Fruit fly (Drosophila melanogaster) whole organism, embryonic: ENCODE results near the gene CG2021.

Source experiments
- ATbp ChIP-seq: fragments of 200-800 bp; sonication (Bioruptor generic); optimal IDR thresholded peaks from 2 replicates; lab custom pipeline; 2017; ENCODE audit warnings: missing biosample characterization, mild to moderate bottlenecking, missing genetic modification characterization, missing genetic modification reagents
- Atf6 ChIP-seq: fragments of 200-800 bp; sonication (Bioruptor generic); IDR thresholded peaks from 2 replicates; pipeline ENCODE4 v1.3.6; 2022; ENCODE audit warnings: missing biosample characterization, missing genetic modification characterization
- CG10543 ChIP-seq: fragments of 200-800 bp; sonication (Bioruptor generic); optimal IDR thresholded peaks from 3 replicates; lab custom pipeline; 2017; ENCODE audit warnings: missing biosample characterization, mild to moderate bottlenecking, missing genetic modification characterization, moderate library complexity
- CG11696 ChIP-seq: fragments of 200-800 bp; sonication (Bioruptor generic); IDR thresholded peaks from 2 replicates; pipeline ENCODE4 v1.3.6; 2022; ENCODE audit warnings: missing biosample characterization, missing genetic modification characterization
- CG1233 ChIP-seq: fragments of 200-800 bp; sonication (Bioruptor generic); optimal IDR thresholded peaks from 4 replicates; lab custom pipeline; 2018; ENCODE audit warnings: missing biosample characterization, mild to moderate bottlenecking, missing genetic modification characterization
- CG12744 ChIP-seq: fragments of 200-800 bp; sonication (Bioruptor generic); optimal IDR thresholded peaks from 2 replicates; lab custom pipeline; 2016; ENCODE audit warnings: missing biosample characterization, missing genetic modification characterization
- CG13624 ChIP-seq: fragments of 200-800 bp; sonication (Bioruptor generic); optimal IDR thresholded peaks from 2 replicates; lab custom pipeline; 2016; ENCODE audit warnings: missing biosample characterization, missing genetic modification characterization
- CG15601 ChIP-seq: fragments of 200-800 bp; sonication (Bioruptor generic); optimal IDR thresholded peaks from 3 replicates; lab custom pipeline; 2019; ENCODE audit warnings: missing biosample characterization, mild to moderate bottlenecking, missing genetic modification characterization, moderate library complexity
- CG16863 ChIP-seq: fragments of 200-800 bp; sonication (Bioruptor generic); optimal IDR thresholded peaks from 3 replicates; lab custom pipeline; 2016; ENCODE audit warnings: missing biosample characterization, missing genetic modification characterization
- CG17186 ChIP-seq: fragments of 200-800 bp; sonication (Bioruptor generic); optimal IDR thresholded peaks from 3 replicates; lab custom pipeline; 2017; ENCODE audit warnings: missing biosample characterization, missing genetic modification reagents, missing genetic modification characterization
- CG2889 ChIP-seq: fragments of 200-800 bp; sonication (Bioruptor generic); IDR thresholded peaks from 3 replicates; pipeline ENCODE4 v1.3.6; 2022; ENCODE audit warnings: missing biosample characterization, missing genetic modification characterization
- CG32767 ChIP-seq: fragments of 200-800 bp; sonication (Bioruptor generic); IDR thresholded peaks from 2 replicates; pipeline ENCODE4 v1.3.6; 2022; ENCODE audit warnings: missing biosample characterization, missing genetic modification characterization
- CG3847 ChIP-seq: fragments of 200-800 bp; sonication (Bioruptor generic); IDR thresholded peaks from 2 replicates; pipeline ENCODE4 v1.3.6; 2022; ENCODE audit warnings: missing biosample characterization, missing genetic modification characterization
- CG4404 ChIP-seq: fragments of 200-800 bp; sonication (Bioruptor generic); IDR thresholded peaks from 2 replicates; pipeline ENCODE4 v1.3.6; 2022; ENCODE audit warnings: missing biosample characterization, missing genetic modification characterization
- CG5245 ChIP-seq: fragments of 200-800 bp; sonication (Bioruptor generic); optimal IDR thresholded peaks from 3 replicates; lab custom pipeline; 2016; ENCODE audit warnings: missing biosample characterization, missing genetic modification characterization
- CG6854 ChIP-seq: fragments of 200-800 bp; sonication (Bioruptor generic); optimal IDR thresholded peaks from 3 replicates; lab custom pipeline; 2017; ENCODE audit warnings: missing biosample characterization, mild to moderate bottlenecking, missing genetic modification characterization
- CG7372 ChIP-seq: fragments of 200-800 bp; sonication (Bioruptor generic); IDR thresholded peaks from 2 replicates; pipeline ENCODE4 v1.3.6; 2022; ENCODE audit warnings: missing biosample characterization, missing genetic modification characterization
- CG7928 ChIP-seq: fragments of 200-800 bp; sonication (Bioruptor generic); optimal IDR thresholded peaks from 2 replicates; lab custom pipeline; 2017; ENCODE audit warnings: missing biosample characterization, mild to moderate bottlenecking, missing genetic modification characterization
- CG8089 ChIP-seq: fragments of 200-800 bp; sonication (Bioruptor generic); optimal IDR thresholded peaks from 3 replicates; lab custom pipeline; 2016; ENCODE audit warnings: missing biosample characterization, missing genetic modification characterization
- CG9609 ChIP-seq: fragments of 200-800 bp; sonication (Bioruptor generic); optimal IDR thresholded peaks from 3 replicates; lab custom pipeline; 2016; ENCODE audit warnings: missing biosample characterization, missing genetic modification characterization
- CG9727 ChIP-seq: fragments of 200-800 bp; sonication (Bioruptor generic); optimal IDR thresholded peaks from 3 replicates; lab custom pipeline; 2017; ENCODE audit warnings: missing biosample characterization, mild to moderate bottlenecking, missing genetic modification characterization
- CG9817 ChIP-seq: fragments of 200-800 bp; sonication (Bioruptor generic); optimal IDR thresholded peaks from 2 replicates; lab custom pipeline; 2018; ENCODE audit warnings: missing biosample characterization, mild to moderate bottlenecking, missing genetic modification characterization, moderate library complexity
- D19B ChIP-seq: fragments of 200-800 bp; sonication (Bioruptor generic); optimal IDR thresholded peaks from 2 replicates; lab custom pipeline; 2017; ENCODE audit warnings: missing biosample characterization, mild to moderate bottlenecking, missing genetic modification characterization
- Dp ChIP-seq: fragments of 200-800 bp; sonication (Bioruptor generic); optimal IDR thresholded peaks from 2 replicates; lab custom pipeline; 2018; ENCODE audit warnings: missing biosample characterization, mild to moderate bottlenecking, missing genetic modification characterization, moderate library complexity
- E2f1 ChIP-seq: fragments of 200-800 bp; sonication (Bioruptor generic); IDR thresholded peaks from 2 replicates; pipeline ENCODE4 v1.3.6; 2022; ENCODE audit warnings: missing biosample characterization, missing genetic modification characterization
- Hr51 ChIP-seq, 2 experiments: fragments of 200-800 bp; sonication (Bioruptor generic); optimal IDR thresholded peaks; 2 replicates in 1 of 2; 3 replicates in 1 of 2; lab custom pipeline; 2016 to 2018; ENCODE audit warnings: missing biosample characterization in 2 of 2, missing genetic modification characterization in 2 of 2, mild to moderate bottlenecking in 1 of 2, moderate library complexity in 1 of 2
- Mrtf ChIP-seq: fragments of 200-800 bp; sonication (Bioruptor generic); IDR thresholded peaks from 3 replicates; pipeline ENCODE4 v1.3.6; 2022; ENCODE audit warnings: missing biosample characterization, missing genetic modification characterization
- NFAT ChIP-seq: fragments of 200-800 bp; sonication (Bioruptor generic); IDR thresholded peaks from 2 replicates; pipeline ENCODE4 v1.3.6; 2022; ENCODE audit warnings: missing biosample characterization, missing genetic modification characterization
- NK7.1 ChIP-seq: fragments of 200-800 bp; sonication (Bioruptor generic); optimal IDR thresholded peaks from 3 replicates; lab custom pipeline; 2016; ENCODE audit warnings: missing biosample characterization, missing genetic modification characterization
- Ptx1 ChIP-seq: fragments of 200-800 bp; sonication (Bioruptor generic); IDR thresholded peaks from 2 replicates; pipeline ENCODE4 v1.3.6; 2022; ENCODE audit warnings: missing biosample characterization, missing genetic modification characterization
- Sox102F ChIP-seq: fragments of 200-800 bp; sonication (Bioruptor generic); optimal IDR thresholded peaks from 2 replicates; lab custom pipeline; 2018; ENCODE audit warnings: missing biosample characterization, mild to moderate bottlenecking, missing genetic modification characterization, moderate library complexity
- Tbp ChIP-seq: fragments of >200 bp; optimal IDR thresholded peaks from 2 replicates; lab custom pipeline; 2018; ENCODE audit warnings: missing biosample characterization, missing genetic modification characterization
- abd-A ChIP-seq: fragments of 200-800 bp; sonication (Bioruptor generic); optimal IDR thresholded peaks from 3 replicates; lab custom pipeline; 2019; ENCODE audit warnings: missing biosample characterization, mild to moderate bottlenecking, missing genetic modification characterization, moderate library complexity
- ash1 ChIP-seq: fragments of 200-800 bp; sonication (Bioruptor generic); optimal IDR thresholded peaks from 2 replicates; lab custom pipeline; 2018; ENCODE audit warnings: missing biosample characterization, mild to moderate bottlenecking, missing genetic modification characterization
- az2 ChIP-seq: fragments of 200-800 bp; sonication (Bioruptor generic); optimal IDR thresholded peaks from 3 replicates; lab custom pipeline; 2016; ENCODE audit warnings: missing biosample characterization, missing genetic modification characterization
- cwo ChIP-seq: fragments of 200-800 bp; sonication (Bioruptor generic); optimal IDR thresholded peaks from 3 replicates; lab custom pipeline; 2017; ENCODE audit warnings: missing biosample characterization, missing genetic modification characterization, mild to moderate bottlenecking, moderate library complexity, missing genetic modification reagents
- dm ChIP-seq: fragments of 200-800 bp; sonication (Bioruptor generic); optimal IDR thresholded peaks from 3 replicates; lab custom pipeline; 2016; ENCODE audit warnings: missing biosample characterization, missing genetic modification characterization
- ewg ChIP-seq: fragments of 200-800 bp; sonication (Bioruptor generic); optimal IDR thresholded peaks from 3 replicates; lab custom pipeline; 2017; ENCODE audit warnings: mild to moderate bottlenecking, missing biosample characterization, missing genetic modification reagents, missing genetic modification characterization
- fd3F ChIP-seq: fragments of 200-800 bp; sonication (Bioruptor generic); optimal IDR thresholded peaks from 2 replicates; lab custom pipeline; 2018; ENCODE audit warnings: missing biosample characterization, mild to moderate bottlenecking, missing genetic modification characterization, moderate library complexity
- her ChIP-seq: fragments of 200-800 bp; sonication (Bioruptor generic); optimal IDR thresholded peaks from 2 replicates; lab custom pipeline; 2016; ENCODE audit warnings: missing biosample characterization, missing genetic modification characterization
- insv ChIP-seq, 2 experiments: fragments of 200-800 bp; sonication (Bioruptor generic); optimal IDR thresholded peaks; 3 replicates each; lab custom pipeline; 2016 to 2018; ENCODE audit warnings: missing biosample characterization in 2 of 2, missing genetic modification characterization in 2 of 2
- ken ChIP-seq: fragments of 200-800 bp; sonication (Bioruptor generic); IDR thresholded peaks from 3 replicates; pipeline ENCODE4 v1.3.6; 2022; ENCODE audit warnings: missing biosample characterization, missing genetic modification characterization
- nmo ChIP-seq: fragments of 200-800 bp; sonication (Bioruptor generic); optimal IDR thresholded peaks from 2 replicates; lab custom pipeline; 2018; ENCODE audit warnings: missing biosample characterization, mild to moderate bottlenecking, missing genetic modification characterization, moderate library complexity
- rib ChIP-seq: fragments of 200-800 bp; sonication (Bioruptor generic); IDR thresholded peaks from 2 replicates; pipeline ENCODE4 v1.3.6; 2022; ENCODE audit warnings: missing biosample characterization, missing genetic modification characterization
- run ChIP-seq: fragments of 200-800 bp; sonication (Bioruptor generic); optimal IDR thresholded peaks from 3 replicates; lab custom pipeline; 2018; ENCODE audit warnings: missing biosample characterization, mild to moderate bottlenecking, missing genetic modification characterization
- sug ChIP-seq: fragments of 200-800 bp; optimal IDR thresholded peaks from 2 replicates; lab custom pipeline; 2019; ENCODE audit warnings: missing biosample characterization, mild to moderate bottlenecking, missing genetic modification characterization, moderate library complexity
- tap ChIP-seq: fragments of 200-800 bp; optimal IDR thresholded peaks from 3 replicates; lab custom pipeline; 2019; ENCODE audit warnings: missing biosample characterization, mild to moderate bottlenecking, missing genetic modification characterization, moderate library complexity
- unpg ChIP-seq: fragments of 200-800 bp; sonication (Bioruptor generic); optimal IDR thresholded peaks from 3 replicates; lab custom pipeline; 2018; ENCODE audit warnings: missing biosample characterization, mild to moderate bottlenecking, missing genetic modification characterization, moderate library complexity

The CG2021 gene

dm6 chr3L:1740129-1740975, 36.9 kb downstream of the CG2021 start (continued):
- peak; percentile 22 for TF ChIP-seq sug
- no peak for TF ChIP-seq CG5245 (GFP tag; lab: Kevin White, UChicago)
- TF ChIP-seq CG15601: no peak
- peak; percentile 53; the same call in 1 of the 2 replicates for TF ChIP-seq CG32767 (GFP tag; lab: Robert Waterston, UW)
- peak; percentile 61 for TF ChIP-seq her
- TF ChIP-seq tap: peak; percentile 72
- TF ChIP-seq dm (GFP tag; lab: Kevin White, UChicago): peak; percentile 23
- no peak for TF ChIP-seq CG10543 (GFP tag; lab: Kevin White, UChicago)
- peak; percentile 64 for TF ChIP-seq unpg (GFP tag; lab: Kevin White, UChicago)
- peak; percentile 21 for TF ChIP-seq NK7.1 (GFP tag; lab: Kevin White, UChicago)
- peak; percentile 79 for TF ChIP-seq CG13624 (GFP tag; lab: Kevin White, UChicago)
- peak; percentile 24 for TF ChIP-seq CG9727 (GFP tag; lab: Kevin White, UChicago)
- TF ChIP-seq Mrtf: peak; percentile 70; the same call in 2 of the 3 replicates
- peak; percentile 60; the same call in 1 of the 2 replicates for TF ChIP-seq NFAT (GFP tag; lab: Robert Waterston, UW)
- peak; percentile 32; the same call in 1 of the 2 replicates for TF ChIP-seq CG11696 (GFP tag; lab: Robert Waterston, UW)
- 0 out of 2 replicates have a peak, but pooled peaks have one; percentile 26 for TF ChIP-seq rib (GFP tag; lab: Robert Waterston, UW)
- TF ChIP-seq ATbp (GFP tag; lab: Kevin White, UChicago): peak; percentile 26
- TF ChIP-seq CG8089 (GFP tag; lab: Kevin White, UChicago): peak; percentile 17
- peak; percentile 17 for TF ChIP-seq D19B (GFP tag; lab: Kevin White, UChicago)
- TF ChIP-seq CG7372 (GFP tag; lab: Robert Waterston, UW): peak; percentile 58
- peak; percentile 66; the same call in 1 of the 2 replicates for TF ChIP-seq CG3847 (GFP tag; lab: Robert Waterston, UW)
- TF ChIP-seq Tbp (GFP tag; lab: Kevin White, UChicago): no peak
- TF ChIP-seq CG12744 (GFP tag; lab: Kevin White, UChicago): peak; percentile 32
- peak; percentile 42 for TF ChIP-seq ewg (GFP tag; lab: Kevin White, UChicago)
- TF ChIP-seq nmo (GFP tag; lab: Kevin White, UChicago): peak; percentile 66
- TF ChIP-seq insv (GFP tag; optimal IDR thresholded peaks at IDR 0.05; lab: Kevin White, UChicago): no peak
- TF ChIP-seq CG6854 (GFP tag; lab: Kevin White, UChicago): no peak
- peak; percentile 65 for TF ChIP-seq az2 (GFP tag; lab: Kevin White, UChicago)
- TF ChIP-seq Ptx1 (GFP tag; lab: Robert Waterston, UW): peak; percentile 89
- no peak for TF ChIP-seq ash1 (GFP tag; lab: Kevin White, UChicago)
- peak; percentile 72 for TF ChIP-seq E2f1
- peak; percentile 67; the same call in 2 of the 3 replicates for TF ChIP-seq CG2889
- peak; percentile 51; the same call in 1 of the 2 replicates for TF ChIP-seq CG4404 (GFP tag; lab: Robert Waterston, UW)
- TF ChIP-seq CG9817 (tag; lab: Kevin White, UChicago): peak; percentile 51
- TF ChIP-seq Hr51 (GFP tag; optimal IDR thresholded peaks at IDR 0.05; lab: Kevin White, UChicago): peak; percentile 34 to 83
- no peak for TF ChIP-seq Dp
- peak; percentile 53; the same call in 2 of the 3 replicates for TF ChIP-seq ken (GFP tag; lab: Robert Waterston, UW)
- TF ChIP-seq CG9609 (GFP tag; lab: Kevin White, UChicago): peak; percentile 66
- peak; percentile 72 for TF ChIP-seq fd3F (GFP tag; lab: Kevin White, UChicago)
- peak; percentile 54 for TF ChIP-seq CG1233
- TF ChIP-seq abd-A (tag; lab: Kevin White, UChicago): peak; percentile 34
- no peak for TF ChIP-seq CG17186 (GFP tag; lab: Kevin White, UChicago)
- no peak for TF ChIP-seq cwo (GFP tag; lab: Kevin White, UChicago)
- TF ChIP-seq Atf6 (GFP tag; lab: Robert Waterston, UW): peak; percentile 78
- TF ChIP-seq CG16863: peak; percentile 56
- no peak for TF ChIP-seq CG7928 (GFP tag; lab: Kevin White, UChicago)
- TF ChIP-seq Sox102F (GFP tag; lab: Kevin White, UChicago): peak; percentile 87
- peak; percentile 11 for TF ChIP-seq run (tag; lab: Kevin White, UChicago)
